Worm (Caenorhabditis elegans) whole organism, L3 larva: Measurements from ENCODE around the gene H35B03.2.

Experiments used
- R02D3.7 ChIP-seq: fragments of 150-350 bp; optimal IDR thresholded peaks from 2 replicates; lab custom pipeline; 2014; ENCODE audit warnings: missing biosample characterization, missing genetic modification characterization
- ama-1 ChIP-seq: fragments of 150-350 bp; optimal IDR thresholded peaks from 2 replicates; lab custom pipeline; 2018
- ceh-82 ChIP-seq: fragments of 150-350 bp; optimal IDR thresholded peaks from 2 replicates; lab custom pipeline; 2014; ENCODE audit warnings: missing biosample characterization, missing genetic modification characterization
- ceh-9 ChIP-seq: sonication (generic microtip); optimal IDR thresholded peaks from 2 replicates; lab custom pipeline; 2018; ENCODE audit warnings: missing biosample characterization, missing genetic modification characterization
- daf-12 ChIP-seq: fragments of 150-350 bp; optimal IDR thresholded peaks from 2 replicates; lab custom pipeline; 2014; ENCODE audit warnings: missing biosample characterization, missing genetic modification reagents, missing genetic modification characterization
- egl-5 ChIP-seq: fragments of 150-350 bp; optimal IDR thresholded peaks from 2 replicates; lab custom pipeline; 2017; ENCODE audit warnings: missing biosample characterization, missing genetic modification reagents, missing genetic modification characterization, inconsistent platforms
- elt-1 ChIP-seq: fragments of 150-350 bp; optimal IDR thresholded peaks from 2 replicates; lab custom pipeline; 2014; ENCODE audit warnings: missing biosample characterization, missing genetic modification characterization
- elt-2 ChIP-seq: sonication (generic microtip); optimal IDR thresholded peaks from 2 replicates; lab custom pipeline; 2016; ENCODE audit warnings: missing genetic modification reagents, mild to moderate bottlenecking, missing genetic modification characterization, missing compliant biosample characterization
- eor-1 ChIP-seq, 2 experiments: fragments of 150-350 bp; optimal IDR thresholded peaks; 2 replicates each; lab custom pipeline; 2014 to 2018; ENCODE audit warnings: missing biosample characterization in 2 of 2, missing genetic modification characterization in 2 of 2
- jun-1 ChIP-seq: fragments of 150-350 bp; optimal IDR thresholded peaks from 2 replicates; lab custom pipeline; 2014; ENCODE audit warnings: missing biosample characterization, missing genetic modification reagents, missing genetic modification characterization
- lin-39 ChIP-seq: fragments of 150-350 bp; optimal IDR thresholded peaks from 2 replicates; lab custom pipeline; 2018; ENCODE audit warnings: missing biosample characterization, missing genetic modification reagents, missing genetic modification characterization
- mdl-1 ChIP-seq: fragments of 150-350 bp; optimal IDR thresholded peaks from 2 replicates; lab custom pipeline; 2014; ENCODE audit warnings: missing biosample characterization, missing genetic modification characterization
- mml-1 ChIP-seq: fragments of 150-350 bp; sonication (generic microtip); optimal IDR thresholded peaks from 3 replicates; lab custom pipeline; 2014; ENCODE audit warnings: missing biosample characterization, missing genetic modification characterization
- nfya-1 ChIP-seq: sonication (generic microtip); optimal IDR thresholded peaks from 2 replicates; lab custom pipeline; 2017; ENCODE audit warnings: missing genetic modification characterization, mild to moderate bottlenecking, missing compliant biosample characterization, antibody characterized with exemption, moderate library complexity; ENCODE audit not compliant: insufficient read depth
- nhr-11 ChIP-seq: fragments of 150-350 bp; optimal IDR thresholded peaks from 2 replicates; lab custom pipeline; 2014; ENCODE audit warnings: missing biosample characterization, missing genetic modification characterization
- nhr-23 ChIP-seq: fragments of 150-350 bp; optimal IDR thresholded peaks from 2 replicates; lab custom pipeline; 2014; ENCODE audit warnings: missing biosample characterization, missing genetic modification reagents, missing genetic modification characterization
- nhr-237 ChIP-seq: fragments of 150-350 bp; optimal IDR thresholded peaks from 2 replicates; lab custom pipeline; 2014; ENCODE audit warnings: missing biosample characterization, missing genetic modification characterization
- nhr-25 ChIP-seq: sonication (generic microtip); optimal IDR thresholded peaks from 2 replicates; lab custom pipeline; 2017; ENCODE audit warnings: missing biosample characterization, missing genetic modification characterization
- nhr-43 ChIP-seq: sonication (generic microtip); optimal IDR thresholded peaks from 2 replicates; lab custom pipeline; 2016; ENCODE audit warnings: mild to moderate bottlenecking, missing genetic modification characterization, missing compliant biosample characterization; ENCODE audit not compliant: poor library complexity, severe bottlenecking
- nhr-67 ChIP-seq: fragments of 150-350 bp; optimal IDR thresholded peaks from 2 replicates; lab custom pipeline; 2014; ENCODE audit warnings: missing biosample characterization, missing genetic modification characterization
- nhr-77 ChIP-seq: fragments of 150-350 bp; optimal IDR thresholded peaks from 2 replicates; lab custom pipeline; 2014; ENCODE audit warnings: missing biosample characterization, missing genetic modification characterization
- pha-4 ChIP-seq: fragments of 150-350 bp; optimal IDR thresholded peaks from 2 replicates; lab custom pipeline; 2014; ENCODE audit warnings: missing biosample characterization, missing genetic modification reagents, missing genetic modification characterization
- pqm-1 ChIP-seq: fragments of 150-350 bp; optimal IDR thresholded peaks from 2 replicates; lab custom pipeline; 2017; ENCODE audit warnings: missing biosample characterization, missing genetic modification characterization, inconsistent platforms
- sea-2 ChIP-seq: fragments of 150-350 bp; sonication (generic microtip); optimal IDR thresholded peaks from 4 replicates; lab custom pipeline; 2014; ENCODE audit warnings: missing biosample characterization, missing genetic modification reagents, missing genetic modification characterization
- tbx-2 ChIP-seq: sonication (generic microtip); optimal IDR thresholded peaks from 2 replicates; lab custom pipeline; 2016; ENCODE audit warnings: mild to moderate bottlenecking, missing genetic modification characterization, missing compliant biosample characterization
- unc-39 ChIP-seq: sonication (generic microtip); optimal IDR thresholded peaks from 4 replicates; lab custom pipeline; 2017; ENCODE audit warnings: missing biosample characterization, missing genetic modification characterization
- unc-62 ChIP-seq: fragments of 150-350 bp; sonication (generic microtip); optimal IDR thresholded peaks from 4 replicates; lab custom pipeline; 2014; ENCODE audit warnings: missing biosample characterization, missing genetic modification reagents, missing genetic modification characterization

Gene H35B03.2

DNA sequence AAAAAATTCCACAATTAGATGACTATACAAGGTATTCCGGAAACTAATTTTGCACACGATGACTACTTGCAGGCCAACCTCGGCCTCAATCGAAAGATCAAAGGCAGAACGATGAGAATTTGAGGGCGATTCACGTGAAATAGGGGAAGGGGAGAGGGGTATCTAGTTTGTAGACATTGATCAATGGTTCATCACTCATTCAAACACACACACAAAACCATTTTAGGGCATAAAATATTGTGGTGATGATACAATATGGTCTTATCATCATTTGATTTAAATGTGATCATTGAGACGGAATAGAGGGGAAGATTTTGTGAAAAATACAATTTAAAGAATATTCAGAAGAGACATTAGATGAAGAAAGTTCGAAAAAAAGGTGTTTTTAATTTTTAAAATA is 31.3 kb upstream of the H35B03.2 start (continued):
- TF ChIP-seq eor-1 (tag; optimal IDR thresholded peaks at IDR 0.05; lab: Kevin White, UChicago) (no peak), nhr-77 (tag; lab: Kevin White, UChicago) (no peak), ama-1 (no peak)
- TF ChIP-seq, all 47 proteins: peak for 6

DNA sequence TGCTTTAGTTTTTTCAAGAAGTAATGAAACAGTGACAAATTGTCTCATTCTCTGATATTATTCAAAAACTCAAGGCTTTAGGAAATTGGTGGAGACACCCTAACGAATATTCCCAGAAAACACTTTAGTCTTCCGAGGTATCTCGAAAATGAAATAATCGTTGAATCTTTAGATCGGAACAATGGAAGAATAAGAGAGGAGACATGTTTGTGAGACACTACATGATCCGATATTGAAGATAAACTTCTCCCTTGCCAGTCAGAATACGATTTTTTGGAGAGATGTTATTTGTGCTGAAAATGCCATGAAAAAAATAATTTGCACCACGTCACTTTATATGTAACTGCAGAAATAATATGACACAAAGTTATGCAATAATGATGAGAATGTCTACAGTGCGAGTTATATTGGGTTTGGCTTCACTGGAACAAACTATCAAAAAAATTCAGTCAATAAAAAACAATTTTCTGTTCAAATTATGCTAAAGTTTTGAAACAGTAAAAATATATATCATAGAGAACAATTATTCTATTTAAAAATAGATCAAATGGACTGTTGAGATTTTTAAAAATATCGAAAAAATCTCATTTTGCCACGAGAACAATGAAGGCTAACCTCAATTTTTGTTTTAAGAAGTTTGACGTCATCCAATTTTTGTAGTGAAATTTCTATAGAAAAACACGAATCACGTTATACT is 29.9 kb upstream of the H35B03.2 start:
- peak; percentile 68 for TF ChIP-seq elt-1 (tag; lab: Kevin White, UChicago)
- TF ChIP-seq ceh-9 (tag; lab: Kevin White, UChicago) = no peak

DNA sequence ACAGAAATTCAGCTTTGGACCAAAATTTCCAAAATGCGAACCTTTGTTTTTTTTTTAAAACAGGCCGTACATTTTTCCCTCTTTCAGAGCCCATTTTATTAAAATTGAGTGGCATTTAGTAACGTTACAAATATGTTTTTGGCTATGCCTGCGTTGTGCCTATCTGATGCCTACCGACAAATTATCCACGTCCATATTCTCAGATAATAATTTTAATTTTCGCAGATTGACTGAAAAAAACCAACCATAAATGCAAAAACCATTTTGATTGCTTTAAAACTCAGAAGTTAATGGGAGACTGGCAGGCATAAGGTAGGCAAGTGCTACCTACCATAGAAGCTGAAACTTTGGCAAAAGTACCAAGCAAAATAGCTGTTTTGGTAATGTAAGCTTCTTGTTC is 29.2 kb upstream of the H35B03.2 start:
- TF ChIP-seq pqm-1 (no peak), lin-39 (tag; lab: Kevin White, UChicago) (no peak), mml-1 (tag; lab: Kevin White, UChicago) (no peak), mdl-1 (tag; lab: Kevin White, UChicago) (no peak), ceh-9 (tag; lab: Kevin White, UChicago) (no peak), ceh-82 (tag; lab: Kevin White, UChicago) (no peak), nfya-1 (no peak), nhr-25 (tag; lab: Kevin White, UChicago) (no peak), sea-2 (GFP tag; lab: Kevin White, UChicago) (no peak), unc-62 (GFP tag; lab: Kevin White, UChicago) (no peak), tbx-2 (tag; lab: Kevin White, UChicago) (no peak), egl-5 (tag; lab: Kevin White, UChicago) (no peak), nhr-67 (tag; lab: Kevin White, UChicago) (no peak)

DNA sequence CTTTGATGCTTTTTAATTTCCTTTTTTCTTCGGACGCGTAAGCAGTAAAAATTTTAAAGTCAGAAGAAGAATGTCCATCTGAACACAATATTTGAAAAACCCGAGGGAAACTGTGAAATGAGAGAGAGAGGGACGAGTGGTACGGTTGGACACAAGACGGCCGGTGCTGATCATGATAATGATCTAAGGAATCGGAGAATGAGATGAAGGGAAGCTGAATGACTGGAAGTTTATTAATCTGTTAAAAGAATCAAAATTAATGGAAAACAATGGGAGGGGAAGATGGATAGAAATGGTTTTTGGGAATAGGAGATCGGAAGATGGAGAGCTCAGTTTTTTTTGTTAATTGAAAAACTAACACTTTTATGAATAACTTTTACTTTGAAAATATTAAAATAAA is 27.2 kb upstream of the H35B03.2 start:
- TF ChIP-seq elt-1 (tag; lab: Kevin White, UChicago) = peak; percentile 88
- peak; percentile 13 for TF ChIP-seq nhr-25 (tag; lab: Kevin White, UChicago)
- TF ChIP-seq nhr-11 (tag; lab: Kevin White, UChicago) = no peak

DNA sequence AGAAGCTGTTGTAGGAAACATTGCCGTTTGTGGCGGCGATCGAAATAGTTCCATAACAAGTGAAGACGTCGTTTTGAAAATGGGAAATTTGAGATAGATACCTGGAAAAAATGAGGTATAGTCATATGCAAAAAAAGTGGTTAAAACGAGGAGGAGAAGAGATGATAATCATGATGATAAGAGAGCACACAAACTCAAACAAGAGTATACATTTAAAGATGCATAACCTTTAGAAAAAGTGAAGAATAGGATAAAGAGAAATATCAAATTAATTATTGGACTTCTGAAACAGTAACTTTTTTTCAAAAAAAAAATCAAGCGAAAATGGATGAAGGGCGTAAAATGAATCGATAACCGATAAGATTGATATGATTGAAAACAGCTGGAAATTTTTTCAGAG is 26.3 kb upstream of the H35B03.2 start, which contains the start of gene nhr-46:
Gene nhr-46 (minus strand): TSS at position 101 of the 400 bp plus-strand sequence.
- no peak for TF ChIP-seq mdl-1 (tag; lab: Kevin White, UChicago)
- TF ChIP-seq nfya-1 = no peak
- TF ChIP-seq nhr-237 (tag; lab: Kevin White, UChicago) = no peak
- TF ChIP-seq unc-62 (GFP tag; lab: Kevin White, UChicago) = no peak
- TF ChIP-seq lin-39 (tag; lab: Kevin White, UChicago) = no peak
- TF ChIP-seq R02D3.7 (tag; lab: Kevin White, UChicago) = no peak
- TF ChIP-seq unc-39 (tag; lab: Kevin White, UChicago) = no peak
- no peak for TF ChIP-seq tbx-2 (tag; lab: Kevin White, UChicago)
- TF ChIP-seq elt-2 (tag; lab: Kevin White, UChicago) = no peak

DNA sequence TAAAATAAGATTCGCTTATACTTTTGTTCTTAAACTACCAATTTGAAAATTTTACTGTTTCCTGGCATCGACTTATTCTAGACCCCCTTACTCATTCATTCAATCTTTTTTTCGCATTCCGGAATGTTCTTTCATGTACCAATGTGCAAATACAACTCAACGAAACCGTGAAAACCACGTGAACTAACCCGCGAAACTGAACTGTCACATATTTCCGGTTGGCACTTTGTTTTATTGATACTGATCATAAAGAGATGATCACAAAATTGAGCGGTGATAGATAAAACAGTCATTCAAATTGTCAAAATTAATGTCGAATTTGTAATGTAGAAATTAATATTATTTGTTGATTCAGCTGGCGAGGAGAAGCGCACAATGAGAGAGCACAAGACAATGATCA is 24.4 kb upstream of the H35B03.2 start:
- no peak for TF ChIP-seq daf-12
- no peak for TF ChIP-seq unc-39 (tag; lab: Kevin White, UChicago)
- TF ChIP-seq nhr-43 = no peak
- TF ChIP-seq pqm-1 = peak; percentile 93
- TF ChIP-seq jun-1 (tag; lab: Kevin White, UChicago) = peak; percentile 49
- TF ChIP-seq elt-2 (tag; lab: Kevin White, UChicago) = peak; percentile 86
- TF ChIP-seq pha-4 = peak; percentile 69
- TF ChIP-seq R02D3.7 (tag; lab: Kevin White, UChicago) = no peak

DNA sequence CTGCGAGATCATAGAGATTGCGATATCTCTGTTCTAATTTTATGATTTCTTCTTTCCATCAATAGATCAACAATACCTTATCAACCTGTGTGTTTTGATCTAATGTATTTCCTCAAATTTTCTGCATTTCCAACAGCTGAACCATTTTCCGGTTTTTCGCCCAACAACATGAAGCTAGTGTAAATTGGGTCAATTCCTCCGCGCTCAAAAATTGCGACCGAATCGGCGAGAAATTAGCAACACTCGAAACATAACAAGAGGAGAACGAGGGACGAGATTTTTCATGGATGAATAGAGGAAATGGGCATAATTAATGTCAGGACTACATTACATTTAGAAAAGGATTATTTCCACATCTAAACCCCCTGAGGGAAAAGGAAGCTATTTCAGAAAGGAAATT is 23.3 kb upstream of the H35B03.2 start:
- no peak for TF ChIP-seq nhr-77 (tag; lab: Kevin White, UChicago)
- TF ChIP-seq nhr-23 = peak; percentile 49
